Worm (Caenorhabditis elegans): ENCODE measurements around the gene ghi-1.

The ghi-1 gene

DNA sequence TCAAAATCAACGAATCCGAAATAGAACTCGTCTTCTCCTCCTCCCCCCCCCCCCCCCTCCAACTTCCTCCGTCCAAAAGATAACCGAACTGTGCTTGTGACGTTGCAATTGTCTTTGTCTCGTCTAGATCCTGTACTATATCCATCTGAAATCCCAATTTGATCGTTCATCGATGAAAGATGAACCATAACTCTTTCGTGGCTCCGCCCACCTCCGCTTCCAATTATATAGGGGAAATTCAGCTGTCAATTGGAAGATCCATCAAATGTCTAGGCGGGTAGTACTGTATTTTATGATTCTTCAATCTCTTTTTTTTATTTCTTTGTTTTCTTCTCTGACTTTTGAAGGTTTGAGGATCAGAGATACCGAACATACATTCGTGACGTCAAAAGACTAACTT lies 1.2 kb upstream of the ghi-1 start:
- TF ChIP-seq ceh-13 (GFP tag; optimal IDR thresholded peaks at IDR 0.05) (no peak), flt-1 (GFP tag; IDR thresholded peaks at IDR 0.05) (no peak), tbx-11 (GFP tag; IDR thresholded peaks at IDR 0.05) (no peak), B0310.2 (tag; optimal IDR thresholded peaks at IDR 0.05) (no peak), ama-1 (optimal IDR thresholded peaks at IDR 0.05) (no peak), pes-1 (GFP tag; IDR thresholded peaks at IDR 0.05) (no peak), hnd-1 (tag; optimal IDR thresholded peaks at IDR 0.05) (no peak), aly-1 (tag; optimal IDR thresholded peaks at IDR 0.05) (no peak)

DNA sequence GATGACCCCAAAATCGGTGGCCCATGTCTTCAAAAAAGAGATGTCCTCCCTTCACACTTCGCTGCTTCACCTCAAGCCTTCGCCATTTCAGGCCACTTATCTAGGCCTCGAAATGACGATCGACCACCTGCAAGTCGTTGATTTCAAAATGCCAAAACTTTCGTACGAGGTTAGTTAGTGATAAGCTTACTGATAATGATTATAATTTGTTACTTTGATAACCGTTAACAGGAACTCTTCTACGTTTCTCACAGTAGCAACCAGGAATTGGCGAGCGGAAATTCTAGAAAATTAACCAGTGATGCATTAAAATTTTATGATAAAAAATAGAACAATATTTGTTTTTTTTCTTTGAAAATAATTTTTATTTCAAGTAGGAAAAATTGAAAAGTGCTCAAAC lies 327 bp downstream of the ghi-1 start:
- TF ChIP-seq aly-1 (tag; optimal IDR thresholded peaks at IDR 0.05): no peak
- no peak for TF ChIP-seq ceh-13 (GFP tag; optimal IDR thresholded peaks at IDR 0.05)
- no peak for TF ChIP-seq hnd-1 (tag; optimal IDR thresholded peaks at IDR 0.05)
- no peak for TF ChIP-seq scrt-1 (GFP tag; IDR thresholded peaks at IDR 0.05)
- TF ChIP-seq tbx-11 (GFP tag; IDR thresholded peaks at IDR 0.05): no peak
- TF ChIP-seq pes-1 (GFP tag; IDR thresholded peaks at IDR 0.05): no peak
- TF ChIP-seq hmg-4 (GFP tag; optimal IDR thresholded peaks at IDR 0.05): no peak
- TF ChIP-seq hmbx-1 (tag; optimal IDR thresholded peaks at IDR 0.05): no peak

- no peak for TF ChIP-seq tbx-11 (GFP tag; IDR thresholded peaks at IDR 0.05)
These were observed 2.7 kb downstream of the ghi-1 start for ce11 chrII:11649239-11649638.

- TF ChIP-seq F13C5.2 (tag; optimal IDR thresholded peaks at IDR 0.05): no peak
- TF ChIP-seq hmbx-1 (tag; optimal IDR thresholded peaks at IDR 0.05): no peak
- TF ChIP-seq scrt-1 (GFP tag; IDR thresholded peaks at IDR 0.05): no peak
- no peak for TF ChIP-seq hnd-1 (tag; optimal IDR thresholded peaks at IDR 0.05)
- no peak for TF ChIP-seq ceh-13 (GFP tag; optimal IDR thresholded peaks at IDR 0.05)
- TF ChIP-seq ama-1 (optimal IDR thresholded peaks at IDR 0.05): no peak
- TF ChIP-seq ets-7 (tag; optimal IDR thresholded peaks at IDR 0.05): no peak
- TF ChIP-seq tbx-37 (GFP tag; conservative IDR thresholded peaks at IDR 0.05): no peak
- no peak for TF ChIP-seq pes-1 (GFP tag; IDR thresholded peaks at IDR 0.05)
- TF ChIP-seq tra-4 (tag; optimal IDR thresholded peaks at IDR 0.05): no peak
- TF ChIP-seq flt-1 (GFP tag; IDR thresholded peaks at IDR 0.05): no peak
- no peak for TF ChIP-seq aly-1 (tag; optimal IDR thresholded peaks at IDR 0.05)
- no peak for TF ChIP-seq ceh-36 (tag; optimal IDR thresholded peaks at IDR 0.05)
- TF ChIP-seq tbx-11 (GFP tag; IDR thresholded peaks at IDR 0.05): no peak
- TF ChIP-seq hmg-4 (GFP tag; optimal IDR thresholded peaks at IDR 0.05): no peak
- TF ChIP-seq B0310.2 (tag; optimal IDR thresholded peaks at IDR 0.05): no peak
- TF ChIP-seq sea-1 (GFP tag; conservative IDR thresholded peaks at IDR 0.05): no peak
These were observed 4.5 kb downstream of the ghi-1 start, which contains the start of gene coa-7 for ce11 chrII:11650975-11651588. Gene coa-7, minus strand, starts transcription at chrII:11651148.

DNA sequence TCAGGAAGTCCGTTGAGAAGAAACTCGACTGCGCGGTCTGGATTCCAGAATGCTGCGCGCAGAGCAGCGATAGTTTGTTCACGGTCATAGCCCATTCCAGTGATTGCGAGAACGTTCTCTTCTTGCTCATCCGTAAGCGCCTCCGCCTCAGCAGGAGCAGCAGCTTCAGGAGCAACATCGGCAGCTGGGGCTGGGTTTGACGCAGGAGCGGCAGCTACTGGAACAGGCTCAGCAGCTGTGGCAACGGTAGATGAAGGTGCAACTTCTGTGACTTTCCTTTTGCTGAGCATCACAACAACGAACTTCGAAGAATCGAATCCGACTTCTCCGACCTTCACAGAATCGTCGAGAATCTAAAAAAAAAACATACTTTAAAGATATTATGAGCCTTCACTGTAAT lies 5.6 kb downstream of the ghi-1 start:
- TF ChIP-seq hmbx-1 (tag; optimal IDR thresholded peaks at IDR 0.05): no peak
- TF ChIP-seq tbx-37 (GFP tag; conservative IDR thresholded peaks at IDR 0.05): no peak
- no peak for TF ChIP-seq aly-1 (tag; optimal IDR thresholded peaks at IDR 0.05)
- no peak for TF ChIP-seq ceh-13 (GFP tag; optimal IDR thresholded peaks at IDR 0.05)
- TF ChIP-seq ets-7 (tag; optimal IDR thresholded peaks at IDR 0.05): no peak
- TF ChIP-seq ama-1 (optimal IDR thresholded peaks at IDR 0.05): no peak
- TF ChIP-seq hnd-1 (tag; optimal IDR thresholded peaks at IDR 0.05): no peak
- TF ChIP-seq ceh-36 (tag; optimal IDR thresholded peaks at IDR 0.05): no peak
- no peak for TF ChIP-seq scrt-1 (GFP tag; IDR thresholded peaks at IDR 0.05)
- TF ChIP-seq tbx-11 (GFP tag; IDR thresholded peaks at IDR 0.05): no peak
- TF ChIP-seq sea-1 (GFP tag; conservative IDR thresholded peaks at IDR 0.05): no peak
- TF ChIP-seq hmg-4 (GFP tag; optimal IDR thresholded peaks at IDR 0.05): no peak
- no peak for TF ChIP-seq B0310.2 (tag; optimal IDR thresholded peaks at IDR 0.05)
- TF ChIP-seq pes-1 (GFP tag; IDR thresholded peaks at IDR 0.05): no peak
- TF ChIP-seq tra-4 (tag; optimal IDR thresholded peaks at IDR 0.05): no peak
- TF ChIP-seq F13C5.2 (tag; optimal IDR thresholded peaks at IDR 0.05): no peak
- no peak for TF ChIP-seq flt-1 (GFP tag; IDR thresholded peaks at IDR 0.05)

DNA sequence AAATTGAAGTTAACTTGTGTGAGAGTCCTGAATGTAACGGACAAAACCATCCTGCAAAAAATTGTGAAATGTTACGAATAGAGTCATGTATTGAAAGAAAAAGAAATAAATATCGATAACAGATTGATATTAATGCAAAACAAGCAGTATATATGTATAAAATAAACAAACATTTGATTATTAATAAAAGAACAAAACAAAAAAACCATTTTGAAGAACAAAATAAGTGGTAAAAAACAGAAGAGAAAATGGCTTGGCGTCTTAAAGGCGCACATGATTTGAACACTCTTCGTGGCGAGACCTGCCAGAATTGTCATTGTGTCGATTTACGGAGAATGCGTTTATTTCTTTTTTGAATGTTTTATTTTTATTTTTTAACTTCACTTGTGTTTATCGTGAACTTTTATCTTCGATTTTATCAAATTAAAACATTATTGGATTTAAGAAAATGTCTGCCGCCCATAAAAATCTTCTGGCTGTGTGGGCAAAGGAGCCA lies 6.2 kb downstream of the ghi-1 start, which contains the start of the genes rad-23 and rpn-12:
TSS of gene rad-23 (minus strand) at position 51 of the 496 bp plus-strand sequence.
TSS of gene rpn-12 (plus strand) at position 446 of the 496 bp plus-strand sequence.
- TF ChIP-seq ceh-13 (GFP tag; optimal IDR thresholded peaks at IDR 0.05) (no peak), pes-1 (GFP tag; IDR thresholded peaks at IDR 0.05) (no peak), sea-1 (GFP tag; conservative IDR thresholded peaks at IDR 0.05) (no peak), tra-4 (tag; optimal IDR thresholded peaks at IDR 0.05) (no peak), ama-1 (optimal IDR thresholded peaks at IDR 0.05) (no peak), ceh-36 (tag; optimal IDR thresholded peaks at IDR 0.05) (no peak), B0310.2 (tag; optimal IDR thresholded peaks at IDR 0.05) (no peak), scrt-1 (GFP tag; IDR thresholded peaks at IDR 0.05) (no peak), flt-1 (GFP tag; IDR thresholded peaks at IDR 0.05) (no peak), hmg-4 (GFP tag; optimal IDR thresholded peaks at IDR 0.05) (no peak), hmbx-1 (tag; optimal IDR thresholded peaks at IDR 0.05) (no peak), ets-7 (tag; optimal IDR thresholded peaks at IDR 0.05) (no peak), tbx-37 (GFP tag; conservative IDR thresholded peaks at IDR 0.05) (no peak)

- TF ChIP-seq hmbx-1 (tag; optimal IDR thresholded peaks at IDR 0.05): no peak
- TF ChIP-seq ama-1 (optimal IDR thresholded peaks at IDR 0.05): no peak
- no peak for TF ChIP-seq ets-7 (tag; optimal IDR thresholded peaks at IDR 0.05)
- TF ChIP-seq ceh-36 (tag; optimal IDR thresholded peaks at IDR 0.05): no peak
- no peak for TF ChIP-seq scrt-1 (GFP tag; IDR thresholded peaks at IDR 0.05)
- no peak for TF ChIP-seq ceh-13 (GFP tag; optimal IDR thresholded peaks at IDR 0.05)
- no peak for TF ChIP-seq F13C5.2 (tag; optimal IDR thresholded peaks at IDR 0.05)
- TF ChIP-seq B0310.2 (tag; optimal IDR thresholded peaks at IDR 0.05): no peak
- no peak for TF ChIP-seq pes-1 (GFP tag; IDR thresholded peaks at IDR 0.05)
- no peak for TF ChIP-seq tra-4 (tag; optimal IDR thresholded peaks at IDR 0.05)
- TF ChIP-seq aly-1 (tag; optimal IDR thresholded peaks at IDR 0.05): no peak
- no peak for TF ChIP-seq hnd-1 (tag; optimal IDR thresholded peaks at IDR 0.05)
- TF ChIP-seq flt-1 (GFP tag; IDR thresholded peaks at IDR 0.05): no peak
- no peak for TF ChIP-seq tbx-11 (GFP tag; IDR thresholded peaks at IDR 0.05)
- no peak for TF ChIP-seq tbx-37 (GFP tag; conservative IDR thresholded peaks at IDR 0.05)
- no peak for TF ChIP-seq hmg-4 (GFP tag; optimal IDR thresholded peaks at IDR 0.05)
- no peak for TF ChIP-seq sea-1 (GFP tag; conservative IDR thresholded peaks at IDR 0.05)
These were observed 10.5 kb downstream of the ghi-1 start, which contains the start of gene nep-1 for ce11 chrII:11657079-11657478. Gene nep-1, minus strand, starts transcription at chrII:11657179.

Data from whole organism, early embryonic.